Worm (Caenorhabditis elegans): ENCODE data around the gene ess-2.

- no peak for TF ChIP-seq B0310.2 (tag; optimal IDR thresholded peaks at IDR 0.05)
- TF ChIP-seq ama-1 (optimal IDR thresholded peaks at IDR 0.05): no peak
- TF ChIP-seq ceh-13 (GFP tag; optimal IDR thresholded peaks at IDR 0.05): no peak
- TF ChIP-seq ceh-36 (tag; optimal IDR thresholded peaks at IDR 0.05): no peak
- no peak for TF ChIP-seq F13C5.2 (tag; optimal IDR thresholded peaks at IDR 0.05)
- no peak for TF ChIP-seq flt-1 (GFP tag; IDR thresholded peaks at IDR 0.05)
- TF ChIP-seq sea-1 (GFP tag; conservative IDR thresholded peaks at IDR 0.05): no peak
Measured at ce11 chrIII:8503341-8503740, 13.2 kb upstream of the ess-2 start.

All from whole organism, early embryonic.